Fruit fly (Drosophila melanogaster): ENCODE data around the gene Ctps.

Gene Ctps

DNA sequence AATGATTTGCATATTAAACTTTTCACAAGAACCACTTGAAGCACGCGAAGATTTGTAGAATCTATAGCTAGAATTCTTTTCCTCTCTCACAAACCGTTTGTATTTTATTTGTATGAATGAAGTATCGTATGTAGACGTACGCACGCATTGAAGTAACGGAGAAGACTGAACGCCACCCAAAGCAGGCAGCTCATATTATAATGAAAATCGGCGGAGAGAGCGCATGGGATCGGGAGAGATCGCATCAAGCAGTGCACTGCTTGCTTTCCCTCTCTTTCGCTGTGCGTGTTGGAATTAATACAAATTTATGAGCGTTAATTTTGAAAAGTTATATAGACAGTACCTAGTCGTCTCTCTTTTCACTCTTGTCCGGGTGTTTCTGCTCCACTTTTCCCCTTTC, 18.4 kb upstream of the Ctps start:
- TF ChIP-seq CG8478 (optimal IDR thresholded peaks at IDR 0.05) (no peak), CTCF (optimal IDR thresholded peaks at IDR 0.05) (peak; percentile 7 to 11)

DNA sequence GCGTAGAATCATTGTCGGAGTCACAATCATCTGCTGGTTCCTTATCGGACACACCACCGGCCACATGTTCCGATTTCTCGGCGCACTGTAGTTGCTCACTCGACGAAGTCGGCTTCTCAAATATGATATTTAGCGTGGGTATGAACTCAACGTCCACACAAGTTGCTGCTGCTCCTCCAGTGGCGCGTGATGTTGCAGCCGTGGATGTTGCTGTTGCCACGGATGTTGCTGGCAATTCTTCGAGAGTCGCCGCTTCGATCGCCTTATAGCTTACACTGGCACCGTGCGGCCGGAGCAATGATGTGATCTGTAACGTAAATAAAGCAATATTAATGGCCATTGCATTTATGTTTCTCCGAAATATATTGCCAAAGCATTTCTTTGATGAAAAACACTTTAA, 13.4 kb upstream of the Ctps start:
- TF ChIP-seq CG8478 (optimal IDR thresholded peaks at IDR 0.05) (no peak), CTCF (optimal IDR thresholded peaks at IDR 0.05) (no peak)

DNA sequence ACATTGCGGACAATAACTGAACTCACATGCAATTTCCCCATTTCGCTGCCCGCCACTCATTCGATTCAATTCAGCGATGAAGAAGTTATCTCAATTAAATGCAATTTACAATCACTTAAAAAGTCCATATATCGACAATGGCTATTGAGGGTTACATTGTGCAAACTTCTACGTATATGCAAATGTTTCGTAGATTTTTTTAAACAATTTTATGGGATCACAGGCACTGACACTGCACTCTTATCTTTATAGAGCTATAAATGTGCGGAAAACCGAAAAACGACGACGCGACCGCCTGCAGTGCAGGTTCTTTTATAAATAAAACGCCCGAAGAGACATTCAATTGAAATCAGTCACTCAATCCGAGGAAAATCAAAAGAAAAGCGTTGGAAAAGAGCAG, 9.4 kb upstream of the Ctps start:
- no peak for TF ChIP-seq CTCF (optimal IDR thresholded peaks at IDR 0.05)
- no peak for TF ChIP-seq CG8478 (optimal IDR thresholded peaks at IDR 0.05)

DNA sequence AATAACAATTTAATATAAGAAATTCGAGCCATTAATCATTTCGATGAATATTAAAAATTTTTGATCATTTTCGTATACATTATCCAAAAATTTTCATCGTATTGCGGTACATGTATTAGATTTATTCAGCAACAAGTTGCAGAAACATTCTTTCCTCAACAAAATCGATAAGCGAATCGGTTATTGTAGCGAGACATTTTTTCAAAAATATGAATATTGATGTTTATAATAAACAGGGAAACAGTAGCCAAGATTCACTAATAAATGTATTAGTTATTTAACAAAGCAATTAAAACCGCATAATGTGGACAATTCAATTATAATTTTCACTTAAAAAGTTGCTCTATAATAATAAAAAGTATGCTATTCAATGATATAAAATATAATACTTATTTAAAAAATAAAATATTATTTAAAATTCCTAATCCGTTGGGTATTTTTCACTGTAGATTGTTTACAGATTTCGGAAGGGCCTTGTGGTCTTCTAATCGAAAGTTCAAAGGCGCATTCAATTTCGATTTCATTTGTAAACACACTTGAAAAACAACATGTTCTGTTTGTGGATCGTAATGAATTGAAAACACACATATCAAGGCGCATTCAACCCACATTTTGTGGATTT, 8.5 kb upstream of the Ctps start:
- TF ChIP-seq CG8478 (optimal IDR thresholded peaks at IDR 0.05): no peak
- no peak for TF ChIP-seq CTCF (optimal IDR thresholded peaks at IDR 0.05)

DNA sequence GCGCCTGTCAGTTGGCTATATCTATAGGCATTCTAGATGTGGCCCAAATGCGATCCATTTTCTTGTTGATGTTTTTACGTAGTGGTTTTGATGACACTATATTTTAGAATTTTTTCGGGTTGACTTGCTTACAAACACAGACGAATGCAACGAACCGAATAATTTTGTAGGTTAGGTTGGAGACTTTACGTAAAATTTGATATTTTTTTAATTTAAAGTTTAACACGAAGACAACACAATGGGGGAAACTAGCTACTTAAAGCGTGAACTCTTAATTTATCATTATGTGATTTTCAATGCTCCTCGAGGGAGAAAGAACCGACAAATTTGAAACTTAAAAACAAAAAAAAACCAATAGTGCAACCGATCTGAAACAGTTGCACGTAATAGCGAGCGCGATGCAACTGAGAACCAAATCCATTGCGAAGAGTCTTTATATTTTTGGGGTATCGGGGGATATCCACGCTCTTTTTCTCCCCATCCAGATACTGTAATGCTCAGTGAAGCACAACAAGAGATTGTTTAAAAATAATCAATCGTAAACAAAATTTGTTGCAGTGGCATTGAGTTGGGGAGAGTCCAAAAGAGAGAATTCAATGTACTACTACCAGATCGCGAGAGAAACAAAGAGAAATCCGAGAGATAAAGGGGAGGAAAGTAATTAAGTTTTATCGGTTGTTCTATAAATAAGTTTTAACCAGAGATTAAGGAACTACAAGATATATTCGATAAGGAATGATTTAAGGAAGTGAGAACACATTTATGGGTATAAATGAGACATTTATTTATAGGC, 7.6 kb upstream of the Ctps start:
- no peak for TF ChIP-seq CG8478 (optimal IDR thresholded peaks at IDR 0.05)
- TF ChIP-seq CTCF (optimal IDR thresholded peaks at IDR 0.05): no peak

DNA sequence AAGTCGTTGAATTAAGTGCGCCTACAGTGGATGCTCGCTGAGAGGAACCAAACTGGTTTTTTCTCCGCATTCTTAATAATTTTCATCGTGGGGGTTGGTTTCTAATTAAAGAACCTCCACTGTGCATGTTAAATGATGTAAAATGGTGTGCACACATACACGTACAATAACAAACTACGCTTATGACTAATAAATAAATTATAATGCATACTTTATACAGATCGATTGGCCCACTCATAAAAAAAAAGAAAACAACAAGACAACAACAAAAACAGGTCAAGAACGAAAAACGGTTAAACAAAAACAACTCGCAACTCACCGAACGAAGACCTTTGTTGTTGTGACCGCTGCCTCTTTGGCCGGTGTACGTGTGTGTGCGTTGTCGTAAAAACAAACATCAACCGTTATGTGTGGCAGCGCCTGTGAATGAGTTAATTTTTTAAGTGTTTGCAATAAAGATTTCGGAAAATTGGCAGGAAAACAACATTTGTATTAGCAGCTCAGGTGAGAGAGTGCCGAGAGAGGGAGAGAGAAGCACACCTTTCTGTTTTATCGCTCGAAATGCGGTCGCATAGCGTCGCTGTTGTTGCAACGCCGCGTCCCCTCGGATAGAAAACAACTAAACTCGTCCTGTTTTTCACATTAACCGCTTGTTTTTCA, 3.7 kb upstream of the Ctps start:
- TF ChIP-seq CTCF (optimal IDR thresholded peaks at IDR 0.05) (no peak), CG8478 (optimal IDR thresholded peaks at IDR 0.05) (no peak)

DNA sequence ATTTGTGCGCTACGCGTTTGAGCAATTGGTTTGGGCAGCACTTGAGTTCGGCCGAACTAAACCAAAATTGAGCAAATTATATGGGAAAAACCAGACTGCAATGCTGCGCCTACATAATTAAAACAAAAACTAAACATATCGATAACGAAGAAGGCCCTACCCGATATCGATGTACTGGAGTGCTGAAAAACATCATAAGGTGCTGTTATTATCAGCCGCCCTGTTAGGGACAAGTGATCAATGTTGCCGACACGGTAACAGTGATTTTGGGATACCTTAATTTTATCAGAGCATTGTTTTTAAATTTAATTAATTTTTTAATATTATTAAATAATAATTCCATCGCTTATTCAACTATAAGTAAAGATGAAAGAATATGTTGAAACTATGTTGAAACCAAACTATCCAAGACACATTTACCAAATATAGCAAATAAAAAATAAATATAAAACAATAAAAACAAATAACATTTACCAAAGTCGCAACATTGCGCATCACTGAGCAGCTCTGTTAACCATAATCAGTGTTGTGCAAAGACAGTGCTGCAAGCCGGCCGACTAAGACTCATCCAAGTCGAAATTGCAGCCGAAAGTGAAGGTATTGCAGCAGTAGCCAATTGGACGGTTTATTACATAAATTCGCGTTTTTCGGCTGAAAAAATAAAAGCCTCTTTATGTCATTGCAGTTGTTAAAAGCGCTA, 3.0 kb upstream of the Ctps start, which contains the start of the genes sstn, Plp and GlyRS:
TSS of gene sstn (minus strand) at position 131 of the 700 bp plus-strand sequence.
TSS of gene Plp (minus strand) at position 136 of the 700 bp plus-strand sequence.
TSS of gene GlyRS (plus strand) at position 554 of the 700 bp plus-strand sequence.
- TF ChIP-seq CG8478 (optimal IDR thresholded peaks at IDR 0.05) (no peak), CTCF (optimal IDR thresholded peaks at IDR 0.05) (no peak)

DNA sequence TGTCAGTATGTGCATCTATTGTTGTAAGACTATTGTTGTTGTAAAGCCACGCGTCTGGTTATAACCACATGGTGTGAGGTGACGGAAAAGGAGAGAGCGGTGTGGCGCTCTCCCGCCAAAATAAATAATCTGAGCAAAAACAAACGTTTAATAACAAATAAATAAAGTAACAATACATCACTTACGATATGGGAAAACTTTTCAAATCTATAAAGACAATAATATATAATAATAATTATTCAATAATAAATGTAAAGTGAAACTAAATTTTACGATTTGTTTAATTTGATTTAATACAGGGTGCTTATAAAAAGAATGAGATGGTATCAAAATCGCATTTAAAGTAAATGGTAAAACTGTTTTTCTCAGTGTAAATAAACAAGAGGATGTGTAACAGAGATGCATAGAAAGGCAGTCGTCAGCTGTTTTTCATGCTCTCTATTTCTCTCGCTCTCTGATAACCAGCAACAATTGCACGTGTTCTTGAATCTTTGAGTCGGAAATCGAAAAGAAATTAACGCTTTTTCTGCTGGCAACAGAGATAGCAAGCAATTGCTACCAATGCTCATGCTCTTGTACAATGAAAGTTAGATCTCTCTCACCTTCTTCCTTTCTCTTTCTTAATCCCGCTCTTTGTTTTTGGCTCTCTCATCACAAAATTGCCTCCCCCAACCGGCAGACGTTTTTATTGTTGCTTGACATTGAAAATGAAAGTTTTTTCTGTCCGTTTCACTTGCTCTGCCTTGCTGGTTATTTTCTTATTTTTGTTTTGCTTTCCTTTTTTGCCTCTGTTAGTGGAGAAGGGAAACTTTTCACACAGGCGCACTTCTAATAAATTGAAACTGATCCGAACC, 1.2 kb downstream of the Ctps start:
- no peak for TF ChIP-seq CG8478 (optimal IDR thresholded peaks at IDR 0.05)
- TF ChIP-seq CTCF (optimal IDR thresholded peaks at IDR 0.05): no peak

DNA sequence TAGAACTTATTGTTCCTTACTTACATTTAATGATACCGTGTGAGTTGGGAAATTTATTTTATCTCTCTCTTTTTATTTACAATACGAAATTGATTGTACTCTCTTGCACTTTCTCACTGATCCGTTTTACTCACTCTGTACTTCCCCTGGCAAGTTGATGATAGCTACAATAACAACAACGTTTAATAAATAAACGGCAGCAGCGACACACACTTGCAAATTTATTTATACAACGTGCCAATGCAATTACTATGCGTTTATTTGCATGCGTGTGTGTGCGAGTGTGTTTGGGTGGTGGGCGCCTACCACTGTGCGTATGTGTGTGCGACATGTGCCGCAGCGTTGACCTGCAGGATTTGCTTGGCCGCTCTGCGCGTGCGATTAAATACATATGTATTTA, 1.8 kb downstream of the Ctps start:
- TF ChIP-seq CTCF (optimal IDR thresholded peaks at IDR 0.05): no peak
- no peak for TF ChIP-seq CG8478 (optimal IDR thresholded peaks at IDR 0.05)

DNA sequence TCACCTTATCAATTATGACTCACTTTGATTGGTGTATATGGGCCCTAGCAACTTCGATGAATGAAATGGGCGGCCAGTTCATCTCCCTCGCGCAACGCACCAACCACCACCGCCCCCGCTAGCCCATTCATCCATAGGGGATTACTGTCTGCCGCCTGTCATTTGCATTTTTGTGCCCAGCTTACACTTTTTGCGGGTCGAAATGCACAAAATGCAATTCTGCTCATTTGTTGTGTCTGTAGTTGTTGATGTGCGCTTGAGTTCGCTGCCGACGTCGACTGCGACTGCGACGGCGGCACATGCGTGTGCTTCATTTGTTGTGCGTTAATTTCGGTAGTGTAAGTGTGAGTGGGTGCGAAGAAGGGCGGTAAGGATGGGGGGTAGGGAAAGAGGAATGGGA, 3.3 kb downstream of the Ctps start:
- TF ChIP-seq CG8478 (optimal IDR thresholded peaks at IDR 0.05) (no peak), CTCF (optimal IDR thresholded peaks at IDR 0.05) (no peak)

DNA sequence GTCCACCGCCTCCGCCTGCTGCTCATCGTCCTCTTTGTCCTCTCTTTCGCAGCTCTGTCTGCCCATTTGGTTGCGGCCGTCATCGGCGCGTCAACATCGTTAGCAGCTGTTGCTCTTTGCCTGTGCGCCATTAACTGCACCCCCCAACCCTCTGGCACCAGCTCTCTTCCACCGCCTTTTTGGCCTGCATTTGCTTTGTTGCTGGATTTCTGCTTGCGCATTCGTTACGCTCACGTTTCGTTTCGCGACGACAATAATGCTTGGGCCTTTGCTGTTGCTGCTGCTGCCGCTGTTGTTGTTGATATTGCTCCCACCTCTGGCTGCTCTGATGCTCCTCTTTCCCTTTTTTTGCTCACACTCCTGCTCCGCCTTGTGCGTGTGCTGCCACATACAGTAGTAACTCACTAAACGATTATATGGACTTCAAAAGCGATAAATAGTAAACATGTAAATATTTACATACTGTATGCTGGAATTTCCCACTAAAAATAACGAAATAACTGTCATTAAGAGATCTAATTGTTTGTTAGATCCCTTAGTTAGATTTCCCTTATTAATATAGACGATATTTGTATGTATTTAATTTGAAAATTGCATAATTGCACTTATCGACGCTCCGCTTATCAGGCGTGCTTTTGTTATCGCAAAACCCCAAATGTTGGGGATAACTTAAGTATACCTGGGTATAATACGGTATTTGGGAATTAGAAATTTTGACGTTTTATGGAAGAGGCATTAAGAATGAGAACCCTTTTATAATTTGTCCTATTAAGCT, 4.1 kb downstream of the Ctps start:
- TF ChIP-seq CTCF (optimal IDR thresholded peaks at IDR 0.05): no peak
- TF ChIP-seq CG8478 (optimal IDR thresholded peaks at IDR 0.05): no peak

DNA sequence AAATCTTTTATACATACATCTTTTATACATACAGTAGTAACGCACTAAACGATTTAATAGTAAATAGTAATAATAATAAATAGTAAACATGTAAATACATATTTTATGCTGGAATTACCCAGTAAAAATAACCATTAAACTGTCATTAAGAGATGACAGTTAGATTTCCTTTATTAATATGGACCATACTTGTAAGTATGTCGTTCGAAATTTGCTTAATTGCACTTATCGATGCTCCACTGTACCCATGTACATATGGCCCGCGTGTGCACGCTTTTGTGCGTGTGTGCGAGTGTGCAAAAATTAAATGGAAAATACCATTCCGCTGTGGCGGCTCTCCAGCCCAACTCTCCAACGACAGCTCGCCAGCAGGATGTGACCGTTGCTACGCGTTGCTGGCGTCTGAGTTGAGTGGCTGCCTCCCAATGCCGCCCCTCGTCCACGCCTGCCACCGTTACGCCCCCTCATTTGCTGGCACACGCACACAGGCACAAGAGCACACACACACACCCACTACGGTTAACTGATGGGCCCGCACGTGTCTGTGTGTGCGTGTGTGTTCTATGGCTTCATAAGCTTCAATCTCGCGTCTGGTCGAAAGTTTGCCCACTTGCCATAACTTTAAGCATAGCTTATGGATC, 5.1 kb downstream of the Ctps start:
- TF ChIP-seq CTCF (optimal IDR thresholded peaks at IDR 0.05) (no peak), CG8478 (optimal IDR thresholded peaks at IDR 0.05) (no peak)
